Fruit fly (Drosophila melanogaster): Measurements from ENCODE around the gene CG43931.

The CG43931 gene

DNA sequence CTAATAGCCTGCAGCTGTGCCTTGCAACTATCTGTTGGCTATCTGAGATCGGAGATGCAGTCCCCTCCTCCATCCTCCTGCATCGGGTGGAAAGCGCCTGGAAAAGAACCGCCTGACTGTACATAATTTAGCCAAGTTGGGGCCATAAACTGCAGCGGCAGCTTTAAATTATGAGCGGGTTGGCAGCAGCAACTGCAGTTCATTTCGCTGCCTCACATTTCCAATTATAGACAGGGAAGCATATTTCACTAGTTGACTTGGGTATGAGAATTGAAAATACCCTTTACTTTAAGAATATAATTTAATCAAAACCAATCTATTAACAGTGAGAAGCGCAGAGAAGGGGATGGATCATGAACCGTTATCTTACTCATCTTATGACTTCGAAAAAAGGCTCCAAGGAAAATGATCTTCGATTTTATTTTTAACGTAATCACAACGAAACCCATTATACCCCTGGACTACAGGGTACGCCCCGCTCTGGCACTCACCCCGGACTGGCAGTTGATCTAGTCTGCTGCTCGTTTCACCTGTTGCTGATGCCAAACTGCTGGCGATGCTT, 25.8 kb downstream of the CG43931 start:
- TF ChIP-seq CG8478 (optimal IDR thresholded peaks at IDR 0.05) (no peak), CTCF (optimal IDR thresholded peaks at IDR 0.05) (no peak)

DNA sequence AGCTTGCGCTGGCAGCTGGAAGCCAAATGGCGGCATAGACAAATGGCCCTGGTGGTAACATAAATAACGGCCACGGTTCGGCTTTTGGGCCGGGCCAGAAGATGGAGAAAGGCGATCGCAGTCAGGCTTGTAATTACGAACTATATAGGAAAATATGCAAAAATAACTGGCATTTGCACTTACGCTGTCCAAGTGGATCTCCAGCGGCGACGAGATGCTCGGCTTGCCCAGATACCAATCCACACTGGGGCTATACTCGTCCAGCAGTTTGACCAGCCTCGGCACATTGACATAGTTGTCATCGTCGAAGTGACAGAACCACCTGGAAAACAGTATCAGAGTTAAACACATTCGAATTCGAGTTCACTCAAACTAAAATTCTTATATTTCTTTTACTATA, 30.2 kb downstream of the CG43931 start, which contains the start of gene CG10589:
TSS of gene CG10589 (plus strand) at position 301 of the 400 bp plus-strand sequence.
- TF ChIP-seq CTCF (optimal IDR thresholded peaks at IDR 0.05), result no peak
- no peak for TF ChIP-seq CG8478 (optimal IDR thresholded peaks at IDR 0.05)

DNA sequence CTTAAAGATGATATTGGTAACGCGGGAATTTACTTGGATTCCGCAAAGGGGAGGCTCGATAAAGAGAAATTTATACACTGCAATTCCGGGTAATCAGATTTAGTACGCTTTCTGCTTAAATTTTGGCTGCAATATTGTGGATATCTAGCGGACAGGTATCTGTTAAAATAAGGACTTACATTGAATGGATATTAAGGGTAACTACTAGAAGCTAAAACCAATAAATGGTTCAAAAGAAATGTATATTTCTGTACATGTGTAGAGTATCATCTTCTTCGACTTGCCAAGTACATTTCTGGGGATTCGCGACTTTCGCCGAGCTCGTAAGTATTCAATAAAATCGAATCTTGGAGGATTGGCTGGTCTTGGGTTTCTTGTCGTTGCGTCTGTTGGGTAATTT, 32.1 kb downstream of the CG43931 start:
- TF ChIP-seq CG8478 (optimal IDR thresholded peaks at IDR 0.05), result no peak
- no peak for TF ChIP-seq CTCF (optimal IDR thresholded peaks at IDR 0.05)

DNA sequence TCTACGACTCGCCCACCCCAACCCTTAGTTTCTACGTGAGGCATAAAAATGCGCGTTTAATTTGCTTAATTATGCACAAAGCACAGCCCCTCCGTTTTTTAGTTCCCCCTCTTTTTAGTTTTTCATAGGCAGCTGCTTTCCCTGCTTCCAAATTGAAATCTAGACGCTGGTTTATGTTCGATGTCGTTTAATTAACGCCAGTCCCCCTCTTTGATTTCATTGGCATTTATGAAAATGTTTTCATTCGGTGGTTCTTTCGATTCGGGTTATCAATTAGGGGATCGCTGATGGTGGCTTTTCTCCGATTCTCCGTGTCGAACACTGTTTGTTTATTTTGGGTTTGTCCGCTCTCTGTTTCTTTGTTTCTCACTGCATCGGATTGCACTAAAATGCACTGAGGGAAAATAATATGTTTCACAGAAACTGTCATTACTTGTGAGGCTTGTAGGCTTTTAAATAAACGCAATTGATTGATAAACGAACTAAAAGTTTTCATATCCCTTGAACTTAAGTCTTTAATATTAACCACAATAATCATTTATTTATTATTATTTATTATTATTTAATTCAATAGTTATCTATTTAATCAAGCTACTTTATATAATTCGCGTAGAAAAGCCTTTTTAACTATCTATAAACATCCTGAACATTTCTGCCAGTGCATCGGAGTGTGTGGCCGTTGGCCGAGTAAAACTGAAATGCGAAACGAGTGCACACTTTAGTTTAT, 32.9 kb downstream of the CG43931 start:
- TF ChIP-seq CTCF (optimal IDR thresholded peaks at IDR 0.05) (no peak), CG8478 (optimal IDR thresholded peaks at IDR 0.05) (no peak)

DNA sequence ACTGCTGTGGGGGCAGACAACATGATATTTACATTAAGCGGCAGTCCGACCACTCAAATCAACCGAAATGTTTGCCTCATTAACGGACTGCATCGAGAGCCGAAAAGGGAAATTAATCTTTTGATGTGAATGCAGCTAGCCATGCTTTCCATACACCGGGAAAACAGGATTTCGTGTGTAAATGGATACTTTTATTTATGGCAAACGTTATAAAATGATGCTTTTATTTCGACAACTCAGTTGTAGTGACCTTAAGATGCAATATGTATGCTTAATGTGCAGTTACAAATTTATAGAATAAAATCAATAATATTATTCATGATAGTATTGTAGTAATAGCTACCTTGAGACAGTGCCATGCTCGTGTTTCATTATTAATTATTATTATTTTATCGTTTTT, 34.2 kb downstream of the CG43931 start:
- TF ChIP-seq CTCF (optimal IDR thresholded peaks at IDR 0.05), result no peak
- no peak for TF ChIP-seq CG8478 (optimal IDR thresholded peaks at IDR 0.05)

DNA sequence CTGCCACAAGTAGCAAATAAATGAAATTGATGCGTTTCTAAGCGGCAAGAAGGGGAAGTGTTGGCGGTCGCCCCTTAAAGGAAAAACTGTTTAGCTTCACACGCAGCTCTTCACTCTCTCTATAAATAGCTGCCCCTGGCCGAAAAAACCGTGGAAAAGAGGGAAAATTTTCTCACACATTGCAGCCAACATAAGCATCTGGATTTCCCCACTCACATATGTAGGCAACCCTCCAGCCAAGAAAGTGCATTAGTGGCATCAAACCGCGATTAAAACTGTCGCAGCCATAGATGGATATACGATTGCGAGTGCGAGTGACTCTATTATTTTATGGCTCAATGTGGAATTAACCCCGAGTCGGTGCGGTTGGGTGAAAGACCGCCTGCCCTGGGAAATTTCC, 35.2 kb downstream of the CG43931 start:
- TF ChIP-seq CG8478 (optimal IDR thresholded peaks at IDR 0.05), result no peak
- no peak for TF ChIP-seq CTCF (optimal IDR thresholded peaks at IDR 0.05)

DNA sequence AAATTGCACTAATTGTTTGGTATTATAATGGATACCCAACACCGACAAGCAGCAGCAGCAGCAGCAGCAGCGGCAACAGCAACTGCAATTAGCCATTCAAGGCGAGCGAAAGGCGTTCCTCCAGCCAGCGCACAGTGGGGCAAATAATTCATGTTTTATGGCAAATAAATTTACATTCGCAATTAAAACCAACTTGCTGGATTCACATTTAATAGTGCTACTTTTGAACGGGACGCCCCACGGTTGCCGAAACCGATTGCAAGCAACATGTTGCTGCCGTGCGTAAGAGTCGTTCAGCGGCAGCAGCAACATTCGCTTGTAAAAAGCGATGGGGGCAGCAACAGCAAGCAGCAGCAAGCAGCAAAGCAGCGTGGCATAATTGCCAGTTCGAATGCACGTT, 36.3 kb downstream of the CG43931 start:
- TF ChIP-seq CG8478 (optimal IDR thresholded peaks at IDR 0.05) (no peak), CTCF (optimal IDR thresholded peaks at IDR 0.05) (no peak)

DNA sequence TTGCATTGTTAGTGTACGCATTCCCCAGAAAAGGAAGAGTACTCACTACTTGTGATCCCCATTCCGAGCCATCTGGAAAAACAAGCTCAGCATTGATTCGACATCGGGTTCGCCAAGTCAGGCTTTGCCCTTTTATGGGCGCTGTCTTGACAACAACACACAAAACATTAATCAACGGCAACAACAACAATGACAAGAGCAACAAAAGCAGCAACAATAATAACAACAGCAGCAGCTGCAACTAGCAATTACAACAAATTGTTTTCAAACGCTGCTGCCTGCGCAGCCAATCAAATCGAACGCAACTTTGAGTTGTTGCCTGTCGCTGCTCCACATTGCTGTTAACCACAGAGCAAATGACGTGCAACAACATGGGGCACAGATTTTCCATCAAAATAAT, 44.7 kb downstream of the CG43931 start:
- TF ChIP-seq CG8478 (optimal IDR thresholded peaks at IDR 0.05) (no peak), CTCF (optimal IDR thresholded peaks at IDR 0.05) (no peak)

DNA sequence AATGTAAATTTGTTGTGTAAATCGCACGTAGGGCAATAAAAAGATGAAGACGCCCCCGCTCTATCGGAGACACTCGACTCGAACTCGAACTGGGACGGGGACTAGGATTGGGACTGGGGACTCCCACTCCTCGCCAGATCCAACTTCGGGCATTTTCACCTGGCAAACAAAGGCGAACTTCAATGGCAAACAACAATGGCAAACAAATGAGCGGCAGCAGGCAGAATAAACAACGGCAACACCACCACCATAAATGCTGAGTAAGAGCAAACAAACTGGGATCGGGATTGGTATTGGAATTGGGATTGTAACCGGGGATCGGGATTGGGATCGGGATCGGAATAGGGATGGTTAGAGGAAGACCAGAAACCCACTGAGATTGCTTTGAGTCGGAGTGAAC, 46.8 kb downstream of the CG43931 start:
- TF ChIP-seq CG8478 (optimal IDR thresholded peaks at IDR 0.05) (no peak), CTCF (optimal IDR thresholded peaks at IDR 0.05) (no peak)

DNA sequence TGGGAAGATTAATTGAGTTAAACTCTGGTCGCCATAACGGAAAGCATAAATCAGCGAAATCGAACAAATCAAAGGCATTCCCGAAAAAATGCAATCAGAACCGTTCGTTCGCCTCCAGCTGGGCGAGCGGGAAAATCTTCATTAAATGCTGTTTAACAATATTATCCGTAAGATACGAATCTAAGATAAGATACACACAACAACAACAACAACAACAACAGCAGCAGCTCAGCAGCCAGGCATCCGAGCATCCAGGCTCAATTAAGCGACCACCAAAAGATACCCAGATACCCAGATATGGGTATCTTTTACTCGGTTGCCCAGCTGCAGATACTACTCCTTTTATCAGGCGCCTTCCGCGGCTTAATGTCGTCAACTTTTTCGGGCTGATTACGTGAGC, 48.7 kb downstream of the CG43931 start:
- TF ChIP-seq CG8478 (optimal IDR thresholded peaks at IDR 0.05), result no peak
- no peak for TF ChIP-seq CTCF (optimal IDR thresholded peaks at IDR 0.05)

DNA sequence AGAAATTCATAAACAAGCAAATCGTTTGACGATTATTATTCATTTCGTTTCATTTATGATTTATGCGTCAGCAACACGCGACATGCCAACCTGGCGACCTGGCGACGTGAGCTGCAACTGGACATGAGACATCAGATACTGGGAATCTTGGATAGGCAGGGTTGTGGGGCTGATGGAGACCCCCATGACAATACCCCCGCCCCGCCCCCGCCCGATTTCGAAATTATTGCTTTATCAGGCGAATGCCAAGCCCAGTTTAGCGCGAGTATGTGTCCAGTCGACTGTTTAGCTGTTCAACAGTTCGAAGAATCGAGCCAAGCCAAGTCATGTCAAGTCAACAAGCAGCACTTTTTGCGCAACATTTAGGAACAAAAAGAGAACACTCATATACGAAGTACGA, 49.6 kb downstream of the CG43931 start:
- TF ChIP-seq CTCF (optimal IDR thresholded peaks at IDR 0.05) (no peak), CG8478 (optimal IDR thresholded peaks at IDR 0.05) (no peak)

Measured in S2 (cell line).